Worm (Caenorhabditis elegans) whole organism, late embryonic: ENCODE measurements around the gene B0563.9.

Source experiments
- ama-1 ChIP-seq: fragments of 150-350 bp; optimal IDR thresholded peaks from 2 replicates; lab custom pipeline; 2014
- ceh-9 ChIP-seq: sonication (generic microtip); optimal IDR thresholded peaks from 2 replicates; lab custom pipeline; 2016; ENCODE audit warnings: mild to moderate bottlenecking, missing genetic modification characterization, inconsistent platforms, missing compliant biosample characterization
- hlh-13 ChIP-seq: fragments of 200-800 bp; sonication (Bioruptor generic); optimal IDR thresholded peaks from 2 replicates; lab custom pipeline; 2018; ENCODE audit warnings: mild to moderate bottlenecking, missing genetic modification characterization, missing compliant biosample characterization
- nhr-11 ChIP-seq: fragments of 150-350 bp; optimal IDR thresholded peaks from 2 replicates; lab custom pipeline; 2014; ENCODE audit warnings: missing biosample characterization, missing genetic modification characterization
- pag-3 ChIP-seq: sonication (generic microtip); optimal IDR thresholded peaks from 2 replicates; lab custom pipeline; 2016; ENCODE audit warnings: missing compliant biosample characterization, missing genetic modification characterization, borderline replicate concordance
- pha-4 ChIP-seq: fragments of 150-350 bp; optimal IDR thresholded peaks from 2 replicates; lab custom pipeline; 2018; ENCODE audit warnings: missing biosample characterization, missing genetic modification reagents, missing genetic modification characterization
- pqm-1 ChIP-seq: sonication (generic microtip); optimal IDR thresholded peaks from 2 replicates; lab custom pipeline; 2016; ENCODE audit warnings: missing genetic modification characterization, missing compliant biosample characterization
- pros-1 ChIP-seq: fragments of 150-350 bp; optimal IDR thresholded peaks from 2 replicates; lab custom pipeline; 2014; ENCODE audit warnings: missing biosample characterization, missing genetic modification reagents, missing genetic modification characterization
- sox-4 ChIP-seq: sonication (generic microtip); optimal IDR thresholded peaks from 2 replicates; lab custom pipeline; 2017; ENCODE audit warnings: mild to moderate bottlenecking, missing genetic modification characterization, inconsistent platforms, missing compliant biosample characterization
- unc-3 ChIP-seq, 2 experiments: fragments of 200-800 bp in 1 of 2; sonication (Bioruptor generic) in 1 of 2; sonication (generic microtip) in 1 of 2; conservative IDR thresholded peaks in 1 of 2; optimal IDR thresholded peaks in 1 of 2; 2 replicates each; pipeline versions ENCODE4 v1.3.6 to Lab custom; 2016 to 2022; ENCODE audit warnings: missing compliant biosample characterization in 2 of 2, missing genetic modification characterization in 2 of 2, missing genetic modification reagents in 1 of 2

DNA sequence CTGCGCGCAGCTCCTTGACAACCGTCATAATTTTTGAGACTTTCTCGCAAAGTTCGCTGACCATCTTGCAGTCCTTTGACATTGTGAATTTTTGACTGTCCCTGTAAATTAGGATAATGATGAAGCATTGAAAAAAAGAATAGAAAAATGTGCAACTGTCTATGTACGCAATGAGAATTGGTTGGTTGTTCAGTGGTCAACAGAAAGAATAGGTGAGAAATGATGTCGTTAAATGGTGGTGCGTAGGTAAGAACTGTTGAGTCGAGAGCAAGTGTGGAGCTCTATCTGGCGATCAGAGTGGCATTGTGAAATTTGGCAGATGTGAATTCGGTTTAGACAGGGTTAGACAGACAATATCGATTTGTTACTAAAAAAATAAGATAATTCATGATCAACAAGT, 6.1 kb downstream of the B0563.9 start, which contains the start of gene B0563.8:
- TF ChIP-seq hlh-13 (GFP tag; lab: Kevin White, UChicago), result no peak
- no peak for TF ChIP-seq pag-3 (tag; lab: Kevin White, UChicago)
- TF ChIP-seq ama-1 (lab: Kevin White, UChicago), result no peak
- TF ChIP-seq pros-1 (tag; lab: Kevin White, UChicago), result no peak
- TF ChIP-seq nhr-11 (tag; lab: Kevin White, UChicago), result no peak
- TF ChIP-seq sox-4 (tag; lab: Kevin White, UChicago), result no peak
- no peak for TF ChIP-seq pqm-1
- TF ChIP-seq pha-4 (tag; lab: Kevin White, UChicago), result no peak
- TF ChIP-seq unc-3 (GFP tag; conservative IDR thresholded peaks at IDR 0.05; lab: Robert Waterston, UW), result no peak
- no peak for TF ChIP-seq unc-3 (tag; optimal IDR thresholded peaks at IDR 0.05; lab: Kevin White, UChicago)
- no peak for TF ChIP-seq ceh-9 (tag; lab: Kevin White, UChicago)
